Fruit fly (Drosophila melanogaster): Measurements from ENCODE around the gene Rat1.
A peak's percentile ranks its signal among the peaks of the same experiment; 100 is the strongest.

Gene Rat1

dm6 chr2L:6921360-6922090 is 13.6 kb downstream of the Rat1 start (continued):
- no peak for TF ChIP-seq CG9876 (GFP tag; optimal IDR thresholded peaks at IDR 0.05)
- no peak for TF ChIP-seq NC2α (GFP tag; optimal IDR thresholded peaks at IDR 0.05)
- TF ChIP-seq Lpt (GFP tag; optimal IDR thresholded peaks at IDR 0.05) = no peak
- no peak for TF ChIP-seq CG8290 (GFP tag; optimal IDR thresholded peaks at IDR 0.05)
- peak in 1 of 2 experiments; percentile 18 for TF ChIP-seq CG8290 (tag; optimal IDR thresholded peaks at IDR 0.05)
- TF ChIP-seq her (GFP tag; optimal IDR thresholded peaks at IDR 0.05) = no peak
- TF ChIP-seq Adf1 (GFP tag; IDR thresholded peaks at IDR 0.05) = 0 out of 2 replicates have a peak, but pooled peaks have one; percentile 3
- peak; percentile 37 for TF ChIP-seq lilli (GFP tag; optimal IDR thresholded peaks at IDR 0.05)
- TF ChIP-seq seq (GFP tag; IDR thresholded peaks at IDR 0.05) = no peak
- no peak for TF ChIP-seq en (GFP tag; optimal IDR thresholded peaks at IDR 0.05)
- TF ChIP-seq CG18262 (tag; optimal IDR thresholded peaks at IDR 0.05) = no peak
- no peak for TF ChIP-seq hkb (optimal IDR thresholded peaks at IDR 0.05)
- TF ChIP-seq hkb (GFP tag; IDR thresholded peaks at IDR 0.05) = no peak
- TF ChIP-seq CG9437 (GFP tag; optimal IDR thresholded peaks at IDR 0.05) = peak; percentile 99
- no peak for TF ChIP-seq Nf-YC (tag; optimal IDR thresholded peaks at IDR 0.05)
- TF ChIP-seq GATAe (GFP tag; conservative IDR thresholded peaks at IDR 0.05) = no peak
- peak; percentile 22 for TF ChIP-seq D19A (tag; optimal IDR thresholded peaks at IDR 0.05)
- peak; percentile 65 for TF ChIP-seq sqz (GFP tag; optimal IDR thresholded peaks at IDR 0.05)
- no peak for TF ChIP-seq CG1024 (GFP tag; IDR thresholded peaks at IDR 0.05)
- no peak for TF ChIP-seq lola (GFP tag; optimal IDR thresholded peaks at IDR 0.05)
- TF ChIP-seq p53 (GFP tag; optimal IDR thresholded peaks at IDR 0.05) = no peak
- TF ChIP-seq schlank (tag; optimal IDR thresholded peaks at IDR 0.05) = no peak
- no peak for TF ChIP-seq CG13123 (GFP tag; optimal IDR thresholded peaks at IDR 0.05)
- peak; percentile 19 for TF ChIP-seq gfzf (GFP tag; optimal IDR thresholded peaks at IDR 0.05)
- TF ChIP-seq dati (GFP tag; IDR thresholded peaks at IDR 0.05) = no peak
- TF ChIP-seq CG32772 (GFP tag; IDR thresholded peaks at IDR 0.05) = peak; percentile 24; the same call in 1 of the 2 replicates
- peak; percentile 71 for TF ChIP-seq phol (tag; optimal IDR thresholded peaks at IDR 0.05)
- no peak for TF ChIP-seq Ravus (GFP tag; IDR thresholded peaks at IDR 0.05)
- TF ChIP-seq grau (tag; optimal IDR thresholded peaks at IDR 0.05) = no peak
- TF ChIP-seq Hey (tag; optimal IDR thresholded peaks at IDR 0.05) = no peak
- no peak for TF ChIP-seq CG43689 (GFP tag; IDR thresholded peaks at IDR 0.05)
- no peak for TF ChIP-seq CG1647 (GFP tag; optimal IDR thresholded peaks at IDR 0.05)
- no peak for TF ChIP-seq repo (GFP tag; optimal IDR thresholded peaks at IDR 0.05)
- TF ChIP-seq CG11560 (tag; IDR thresholded peaks at IDR 0.05) = no peak
- no peak for TF ChIP-seq CG12236 (GFP tag; optimal IDR thresholded peaks at IDR 0.05)
- no peak for TF ChIP-seq CG34224 (GFP tag; IDR thresholded peaks at IDR 0.05; ENCODE audit: partially characterized antibody)
- TF ChIP-seq Atf3 (GFP tag; optimal IDR thresholded peaks at IDR 0.05) = no peak
- no peak for TF ChIP-seq CG4617 (GFP tag; optimal IDR thresholded peaks at IDR 0.05; ENCODE audit: borderline replicate concordance)
- peak; percentile 8 for TF ChIP-seq CG17829 (tag; optimal IDR thresholded peaks at IDR 0.05)
- peak; percentile 21 for TF ChIP-seq BEAF-32 (GFP tag; optimal IDR thresholded peaks at IDR 0.05)
- TF ChIP-seq CG15696 (tag; optimal IDR thresholded peaks at IDR 0.05) = no peak
- no peak for TF ChIP-seq slp2 (GFP tag; optimal IDR thresholded peaks at IDR 0.05)
- TF ChIP-seq mam (GFP tag; optimal IDR thresholded peaks at IDR 0.05) = no peak
- TF ChIP-seq Hmx (GFP tag; optimal IDR thresholded peaks at IDR 0.05) = peak; percentile 41
- TF ChIP-seq ems (GFP tag; optimal IDR thresholded peaks at IDR 0.05) = no peak
- TF ChIP-seq luna (GFP tag; optimal IDR thresholded peaks at IDR 0.05) = no peak
- TF ChIP-seq crc (GFP tag; optimal IDR thresholded peaks at IDR 0.05) = no peak
- no peak for TF ChIP-seq Awh (GFP tag; IDR thresholded peaks at IDR 0.05)
- TF ChIP-seq wdn (GFP tag; IDR thresholded peaks at IDR 0.05) = no peak
- TF ChIP-seq gro (GFP tag; optimal IDR thresholded peaks at IDR 0.05) = peak; percentile 34
- TF ChIP-seq gsb-n (tag; optimal IDR thresholded peaks at IDR 0.05) = peak; percentile 16
- no peak for TF ChIP-seq CG2875 (GFP tag; optimal IDR thresholded peaks at IDR 0.05)
